Worm (Caenorhabditis elegans): ENCODE measurements around the gene acs-10.

- TF ChIP-seq bed-2 (GFP tag; IDR thresholded peaks at IDR 0.05) (0 out of 2 replicates have a peak, but pooled peaks have one; percentile 44), ztf-18 (tag; optimal IDR thresholded peaks at IDR 0.05) (peak; percentile 75), egl-44 (GFP tag; IDR thresholded peaks at IDR 0.05) (0 out of 2 replicates have a peak, but pooled peaks have one; percentile 35), Y67H2A.10 (GFP tag; conservative IDR thresholded peaks at IDR 0.05) (no peak)
Observed at ce11 chrV:14193451-14193850, 47.2 kb downstream of the acs-10 start, which contains the start of gene atfs-1.
